Worm (Caenorhabditis elegans) whole organism, L4 larva: ENCODE data around the gene Y48A5A.1.

Experiments
- D1046.2 ChIP-seq: fragments of 200-800 bp; sonication (Bioruptor generic); IDR thresholded peaks from 2 replicates; pipeline ENCODE4 v1.3.6; 2022; ENCODE audit warnings: missing genetic modification characterization, missing compliant biosample characterization
- F10B5.3 ChIP-seq: sonication (generic microtip); optimal IDR thresholded peaks from 2 replicates; lab custom pipeline; 2016; ENCODE audit warnings: mild to moderate bottlenecking, missing genetic modification characterization, missing compliant biosample characterization
- F49E8.2 ChIP-seq: sonication (generic microtip); optimal IDR thresholded peaks from 2 replicates; lab custom pipeline; 2016; ENCODE audit warnings: missing compliant biosample characterization, mild to moderate bottlenecking, missing genetic modification characterization, borderline replicate concordance
- Y75B8A.6 ChIP-seq: fragments of 200-800 bp; sonication (Bioruptor generic); IDR thresholded peaks from 2 replicates; pipeline ENCODE4 v1.3.6; 2022; ENCODE audit warnings: missing genetic modification reagents, missing genetic modification characterization, missing compliant biosample characterization
- aha-1 ChIP-seq: fragments of 150-350 bp; peaks from one replicate; lab custom pipeline; 2014; ENCODE audit warnings: missing biosample characterization, missing genetic modification characterization
- ama-1 ChIP-seq: fragments of 150-350 bp; optimal IDR thresholded peaks from 2 replicates; lab custom pipeline; 2014; ENCODE audit warnings: inconsistent platforms, mixed read lengths
- ceh-28 ChIP-seq: fragments of 150-350 bp; optimal IDR thresholded peaks from 2 replicates; lab custom pipeline; 2014; ENCODE audit warnings: missing biosample characterization, missing genetic modification reagents, missing genetic modification characterization
- ceh-32 ChIP-seq: sonication (generic microtip); optimal IDR thresholded peaks from 2 replicates; lab custom pipeline; 2016; ENCODE audit warnings: mild to moderate bottlenecking, missing genetic modification characterization, missing compliant biosample characterization; ENCODE audit not compliant: poor library complexity
- ceh-82 ChIP-seq: sonication (generic microtip); optimal IDR thresholded peaks from 2 replicates; lab custom pipeline; 2017; ENCODE audit warnings: missing biosample characterization, missing genetic modification characterization
- cey-2 ChIP-seq: sonication (generic microtip); optimal IDR thresholded peaks from 3 replicates; lab custom pipeline; 2017; ENCODE audit warnings: missing genetic modification characterization, mild to moderate bottlenecking, missing compliant biosample characterization, antibody characterized with exemption, borderline replicate concordance; ENCODE audit not compliant: insufficient read depth
- ctbp-1 ChIP-seq: fragments of 200-800 bp; sonication (Bioruptor generic); IDR thresholded peaks from 2 replicates; pipeline ENCODE4 v1.3.6; 2022; ENCODE audit warnings: missing genetic modification reagents, missing genetic modification characterization, missing compliant biosample characterization
- daf-12 ChIP-seq: fragments of 150-350 bp; optimal IDR thresholded peaks from 2 replicates; lab custom pipeline; 2014; ENCODE audit warnings: missing biosample characterization, missing genetic modification reagents, missing genetic modification characterization
- dmd-8 ChIP-seq: fragments of 200-800 bp; sonication (Bioruptor generic); IDR thresholded peaks from 2 replicates; pipeline ENCODE4 v1.3.6; 2022; ENCODE audit warnings: missing genetic modification characterization, missing compliant biosample characterization
- dmd-9 ChIP-seq: fragments of 200-800 bp; sonication (Bioruptor generic); IDR thresholded peaks from 2 replicates; pipeline ENCODE4 v1.3.6; 2022; ENCODE audit warnings: missing genetic modification reagents, missing genetic modification characterization, missing compliant biosample characterization
- dpl-1 ChIP-seq: fragments of 150-350 bp; optimal IDR thresholded peaks from 2 replicates; lab custom pipeline; 2014; ENCODE audit warnings: missing biosample characterization, missing genetic modification reagents, missing genetic modification characterization
- dve-1 ChIP-seq: sonication (generic microtip); optimal IDR thresholded peaks from 2 replicates; lab custom pipeline; 2017; ENCODE audit warnings: antibody characterized with exemption, mild to moderate bottlenecking, missing genetic modification characterization, missing compliant biosample characterization; ENCODE audit not compliant: insufficient read depth
- egl-27 ChIP-seq: sonication (generic microtip); optimal IDR thresholded peaks from 3 replicates; lab custom pipeline; 2017; ENCODE audit warnings: missing biosample characterization, missing genetic modification reagents, missing genetic modification characterization
- lim-7 ChIP-seq: fragments of 200-800 bp; sonication (Bioruptor generic); IDR thresholded peaks from 2 replicates; pipeline ENCODE4 v1.3.6; 2022; ENCODE audit warnings: missing genetic modification characterization, missing compliant biosample characterization
- lin-13 ChIP-seq: fragments of 150-350 bp; optimal IDR thresholded peaks from 2 replicates; lab custom pipeline; 2014; ENCODE audit warnings: missing biosample characterization, missing genetic modification reagents, missing genetic modification characterization
- lin-15B ChIP-seq: fragments of 150-350 bp; sonication (generic microtip); optimal IDR thresholded peaks from 3 replicates; lab custom pipeline; 2014; ENCODE audit warnings: missing biosample characterization, missing genetic modification characterization
- lin-38 ChIP-seq: fragments of 200-800 bp; sonication (Bioruptor generic); IDR thresholded peaks from 2 replicates; pipeline ENCODE4 v1.3.6; 2022; ENCODE audit warnings: missing genetic modification reagents, missing genetic modification characterization, missing compliant biosample characterization
- lin-39 ChIP-seq: fragments of 150-350 bp; optimal IDR thresholded peaks from 2 replicates; lab custom pipeline; 2014; ENCODE audit warnings: missing biosample characterization, missing genetic modification reagents, missing genetic modification characterization
- lir-3 ChIP-seq: sonication (generic microtip); optimal IDR thresholded peaks from 2 replicates; lab custom pipeline; 2016; ENCODE audit warnings: mild to moderate bottlenecking, missing genetic modification characterization, missing compliant biosample characterization
- madf-5 ChIP-seq, 2 experiments: fragments of 200-800 bp; sonication (Bioruptor generic); IDR thresholded peaks; 2 replicates each; pipeline ENCODE4 v1.3.6; 2022; ENCODE audit warnings: missing compliant biosample characterization in 2 of 2, missing genetic modification characterization in 2 of 2
- mdt-29 ChIP-seq: fragments of 200-800 bp; sonication (Bioruptor generic); IDR thresholded peaks from 2 replicates; pipeline ENCODE4 v1.3.6; 2022; ENCODE audit warnings: missing genetic modification reagents, missing genetic modification characterization, missing compliant biosample characterization
- mxl-2 ChIP-seq: fragments of 200-800 bp; sonication (Bioruptor generic); conservative IDR thresholded peaks from 2 replicates; pipeline ENCODE4 v1.3.6; 2022; ENCODE audit warnings: missing genetic modification reagents, missing genetic modification characterization, missing compliant biosample characterization
- mxl-3 ChIP-seq: fragments of 200-800 bp; sonication (Bioruptor generic); optimal IDR thresholded peaks from 2 replicates; lab custom pipeline; 2018; ENCODE audit warnings: mild to moderate bottlenecking, missing genetic modification characterization, missing compliant biosample characterization
- nhr-11 ChIP-seq: fragments of 150-350 bp; optimal IDR thresholded peaks from 2 replicates; lab custom pipeline; 2014; ENCODE audit warnings: missing biosample characterization, missing genetic modification characterization
- nhr-111 ChIP-seq: fragments of 200-800 bp; sonication (Bioruptor generic); optimal IDR thresholded peaks from 2 replicates; lab custom pipeline; 2018; ENCODE audit warnings: mild to moderate bottlenecking, missing genetic modification characterization, missing compliant biosample characterization
- nhr-42 ChIP-seq: fragments of 200-800 bp; sonication (Bioruptor generic); IDR thresholded peaks from 2 replicates; pipeline ENCODE4 v1.3.6; 2022; ENCODE audit warnings: missing genetic modification characterization, missing compliant biosample characterization
- php-3 ChIP-seq: fragments of 200-800 bp; sonication (Bioruptor generic); IDR thresholded peaks from 2 replicates; pipeline ENCODE4 v1.3.6; 2022; ENCODE audit warnings: missing genetic modification reagents, missing genetic modification characterization, missing compliant biosample characterization
- pqm-1 ChIP-seq: sonication (generic microtip); optimal IDR thresholded peaks from 2 replicates; lab custom pipeline; 2017; ENCODE audit warnings: missing biosample characterization, missing genetic modification characterization
- sdz-12 ChIP-seq: fragments of 200-800 bp; sonication (Bioruptor generic); optimal IDR thresholded peaks from 2 replicates; lab custom pipeline; 2018; ENCODE audit warnings: mild to moderate bottlenecking, missing genetic modification characterization, missing compliant biosample characterization
- set-16 ChIP-seq: fragments of 200-800 bp; sonication (Bioruptor generic); IDR thresholded peaks from 2 replicates; pipeline ENCODE4 v1.3.6; 2022; ENCODE audit warnings: missing genetic modification reagents, missing genetic modification characterization, missing compliant biosample characterization
- skn-1 ChIP-seq: fragments of 150-350 bp; optimal IDR thresholded peaks from 2 replicates; lab custom pipeline; 2014; ENCODE audit warnings: missing biosample characterization, missing genetic modification characterization
- snpc-4 ChIP-seq: fragments of 150-350 bp; optimal IDR thresholded peaks from 2 replicates; lab custom pipeline; 2014; ENCODE audit warnings: missing biosample characterization, missing genetic modification characterization
- spr-1 ChIP-seq: sonication (generic microtip); optimal IDR thresholded peaks from 2 replicates; lab custom pipeline; 2016; ENCODE audit warnings: mild to moderate bottlenecking, missing genetic modification characterization, missing compliant biosample characterization
- unc-130 ChIP-seq: sonication (generic microtip); optimal IDR thresholded peaks from 2 replicates; lab custom pipeline; 2016; ENCODE audit warnings: missing genetic modification reagents, missing genetic modification characterization, missing compliant biosample characterization
- zag-1 ChIP-seq: fragments of 150-350 bp; optimal IDR thresholded peaks from 2 replicates; lab custom pipeline; 2014; ENCODE audit warnings: missing biosample characterization, missing genetic modification characterization
- zip-2 ChIP-seq: fragments of 150-350 bp; optimal IDR thresholded peaks from 2 replicates; lab custom pipeline; 2014; ENCODE audit warnings: missing biosample characterization, missing genetic modification characterization

Y48A5A.1 gene

DNA sequence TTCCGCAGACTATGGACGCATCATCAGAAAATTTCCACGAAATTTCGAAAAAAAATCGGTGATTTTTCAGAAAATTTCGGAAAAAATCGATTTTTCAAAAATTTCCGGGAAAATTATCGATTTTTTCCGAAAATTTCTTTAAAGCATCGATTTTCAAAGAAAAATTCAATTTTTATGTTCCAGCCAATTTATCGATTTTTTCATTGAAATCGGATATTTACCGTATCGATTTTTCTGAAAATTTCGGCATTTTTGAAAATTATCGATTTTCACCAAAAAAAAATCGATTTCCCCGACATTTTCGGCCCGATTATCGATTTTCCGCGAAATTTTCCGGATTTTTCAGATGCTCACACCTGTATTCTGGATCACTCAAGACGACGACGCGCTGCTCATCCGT, at the start of gene Y48A5A.1:
Gene Y48A5A.1, plus strand, starts transcription at position 347 of the 400 bp plus-strand sequence.
- TF ChIP-seq daf-12, result no peak
- no peak for TF ChIP-seq dpl-1
- no peak for TF ChIP-seq F49E8.2 (tag; lab: Kevin White, UChicago)
- peak; percentile 93 for TF ChIP-seq ceh-28
- TF ChIP-seq zip-2, result no peak
- TF ChIP-seq zag-1, result no peak
- no peak for TF ChIP-seq lin-15B (tag; lab: Kevin White, UChicago)
- TF ChIP-seq lin-39 (tag; lab: Kevin White, UChicago), result no peak
- TF ChIP-seq lin-38 (GFP tag; lab: Robert Waterston, UW), result no peak
- TF ChIP-seq, all 104 proteins: peak for 1

- TF ChIP-seq nhr-42 (GFP tag; lab: Robert Waterston, UW) (no peak), mxl-3 (no peak), pqm-1 (no peak), F10B5.3 (no peak), lim-7 (GFP tag; lab: Robert Waterston, UW) (no peak), cey-2 (no peak), madf-5 (GFP tag; IDR thresholded peaks at IDR 0.05; lab: Robert Waterston, UW) (no peak), ama-1 (no peak)
Observed at ce11 chrIV:1915549-1915948, 49.7 kb upstream of the Y48A5A.1 start.

DNA sequence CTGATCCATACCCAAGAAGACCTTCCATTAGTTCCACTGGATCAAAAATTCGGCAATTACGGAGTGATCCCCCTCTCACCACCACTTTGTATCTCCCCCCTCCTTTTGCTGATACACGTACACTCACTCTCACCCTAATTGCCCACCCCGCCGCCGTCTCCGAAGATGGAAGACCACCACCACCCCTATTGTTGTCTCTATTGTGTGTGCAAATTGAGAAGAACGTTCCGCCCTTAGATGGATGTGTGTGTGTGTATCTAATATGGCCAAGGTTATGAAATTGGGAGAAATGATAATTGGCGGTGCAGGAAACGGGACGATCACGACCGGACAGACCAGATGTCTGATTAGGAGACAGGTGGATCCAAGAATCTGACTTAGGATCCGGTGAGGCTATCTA, 49.0 kb upstream of the Y48A5A.1 start:
- TF ChIP-seq lir-3 (tag; lab: Kevin White, UChicago) (no peak), aha-1 (no peak), sdz-12 (GFP tag; lab: Kevin White, UChicago) (no peak), spr-1 (tag; lab: Kevin White, UChicago) (no peak), ama-1 (no peak), nhr-42 (GFP tag; lab: Robert Waterston, UW) (no peak), D1046.2 (GFP tag; lab: Robert Waterston, UW) (no peak), dmd-9 (no peak), mxl-2 (no peak), nhr-111 (GFP tag; lab: Kevin White, UChicago) (no peak), skn-1 (no peak), dve-1 (tag; lab: Kevin White, UChicago) (no peak), ceh-32 (tag; lab: Kevin White, UChicago) (no peak), egl-27 (no peak), mdt-29 (GFP tag; lab: Robert Waterston, UW) (no peak), F10B5.3 (no peak), nhr-11 (tag; lab: Kevin White, UChicago) (no peak), ctbp-1 (GFP tag; lab: Robert Waterston, UW) (no peak), lin-38 (GFP tag; lab: Robert Waterston, UW) (no peak)

DNA sequence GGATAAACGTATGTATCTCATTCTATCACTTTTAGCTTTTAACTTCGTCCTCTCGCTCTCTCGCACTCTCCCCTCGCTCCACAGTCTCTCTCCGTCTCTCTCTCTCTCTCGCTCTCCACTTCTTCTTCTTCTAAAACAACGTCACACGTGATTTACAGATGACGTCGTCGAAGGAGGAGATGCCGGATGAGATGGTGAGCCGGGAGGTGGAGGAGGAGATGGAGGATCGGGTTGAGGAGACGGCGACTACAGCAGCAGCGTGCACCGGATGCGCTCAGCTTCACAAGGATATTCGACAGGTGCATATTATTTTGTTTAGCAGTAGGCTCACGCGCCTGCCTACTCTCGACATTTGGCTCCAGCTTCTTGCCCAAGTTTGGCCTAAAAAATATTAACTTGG, 47.5 kb upstream of the Y48A5A.1 start, which contains the start of gene elt-6:
Gene elt-6, plus strand, starts transcription at position 159 of the 400 bp plus-strand sequence.
- no peak for TF ChIP-seq snpc-4 (tag; lab: Kevin White, UChicago)
- no peak for TF ChIP-seq ceh-82
- TF ChIP-seq set-16, result peak; percentile 72

ce11 chrIV:1920513-1920912, 44.8 kb upstream of the Y48A5A.1 start:
- TF ChIP-seq unc-130 (GFP tag; lab: Kevin White, UChicago) (no peak), aha-1 (peak; percentile 65), lir-3 (tag; lab: Kevin White, UChicago) (no peak), lin-13 (GFP tag; lab: Kevin White, UChicago) (no peak), spr-1 (tag; lab: Kevin White, UChicago) (no peak), php-3 (GFP tag; lab: Robert Waterston, UW) (no peak), cey-2 (no peak), Y75B8A.6 (GFP tag; lab: Robert Waterston, UW) (no peak), dmd-8 (GFP tag; lab: Robert Waterston, UW) (0 out of 2 replicates have a peak, but pooled peaks have one; percentile 41)
- TF ChIP-seq, all 104 proteins: peak for 2
